Fruit fly (Drosophila melanogaster) whole organism, embryonic: Measurements from ENCODE around the gene Patr-1.

Source experiments
- BEAF-32 ChIP-seq: fragments of 200-800 bp; sonication (Bioruptor generic); optimal IDR thresholded peaks from 3 replicates; lab custom pipeline; 2017; ENCODE audit warnings: missing biosample characterization, missing genetic modification characterization, mild to moderate bottlenecking, moderate library complexity, missing genetic modification reagents
- CG14441 ChIP-seq: fragments of 200-800 bp; sonication (Bioruptor generic); IDR thresholded peaks from 2 replicates; pipeline ENCODE4 v1.3.6; 2022; ENCODE audit warnings: missing biosample characterization, missing genetic modification characterization
- CG14710 ChIP-seq: fragments of 200-800 bp; sonication (Bioruptor generic); optimal IDR thresholded peaks from 3 replicates; lab custom pipeline; 2019; ENCODE audit warnings: missing biosample characterization, mild to moderate bottlenecking, missing genetic modification characterization, moderate library complexity
- CG15269 ChIP-seq: fragments of 200-800 bp; sonication (Bioruptor generic); optimal IDR thresholded peaks from 2 replicates; lab custom pipeline; 2018; ENCODE audit warnings: missing biosample characterization, mild to moderate bottlenecking, missing genetic modification characterization, moderate library complexity
- CG1603 ChIP-seq: fragments of 200-800 bp; sonication (Bioruptor generic); optimal IDR thresholded peaks from 2 replicates; lab custom pipeline; 2019; ENCODE audit warnings: missing biosample characterization, mild to moderate bottlenecking, missing genetic modification characterization, moderate library complexity
- CG31365 ChIP-seq: fragments of 200-800 bp; sonication (Bioruptor generic); optimal IDR thresholded peaks from 2 replicates; lab custom pipeline; 2018; ENCODE audit warnings: missing biosample characterization, mild to moderate bottlenecking, missing genetic modification characterization
- CG3281 ChIP-seq: fragments of 200-800 bp; sonication (Bioruptor generic); optimal IDR thresholded peaks from 3 replicates; lab custom pipeline; 2017; ENCODE audit warnings: missing biosample characterization, mild to moderate bottlenecking, missing genetic modification characterization
- CG34422 ChIP-seq: fragments of 200-800 bp; sonication (Bioruptor generic); IDR thresholded peaks from 3 replicates; pipeline ENCODE4 v1.3.6; 2022; ENCODE audit warnings: missing biosample characterization, missing genetic modification characterization
- CG43689 ChIP-seq: fragments of 200-800 bp; sonication (Bioruptor generic); IDR thresholded peaks from 2 replicates; pipeline ENCODE4 v1.3.6; 2022; ENCODE audit warnings: missing biosample characterization, missing genetic modification characterization
- CG4820 ChIP-seq: fragments of 200-800 bp; sonication (Bioruptor generic); optimal IDR thresholded peaks from 3 replicates; lab custom pipeline; 2016; ENCODE audit warnings: missing biosample characterization, missing genetic modification characterization
- CG7745 ChIP-seq: fragments of 200-800 bp; sonication (Bioruptor generic); optimal IDR thresholded peaks from 2 replicates; lab custom pipeline; 2018; ENCODE audit warnings: missing biosample characterization, mild to moderate bottlenecking, missing genetic modification characterization, moderate library complexity
- CG7786 ChIP-seq: fragments of 200-800 bp; sonication (Bioruptor generic); optimal IDR thresholded peaks from 2 replicates; lab custom pipeline; 2016; ENCODE audit warnings: missing biosample characterization, missing genetic modification characterization
- CG8478 ChIP-seq: fragments of >200 bp; optimal IDR thresholded peaks from 2 replicates; lab custom pipeline; 2018
- CkIIα-i1 ChIP-seq: fragments of 200-800 bp; sonication (Bioruptor generic); IDR thresholded peaks from 2 replicates; pipeline ENCODE4 v1.3.6; 2022; ENCODE audit warnings: missing biosample characterization, missing genetic modification characterization
- Dp ChIP-seq: fragments of 200-800 bp; sonication (Bioruptor generic); optimal IDR thresholded peaks from 2 replicates; lab custom pipeline; 2018; ENCODE audit warnings: missing biosample characterization, mild to moderate bottlenecking, missing genetic modification characterization, moderate library complexity
- Gug ChIP-seq: fragments of 200-800 bp; sonication (Bioruptor generic); IDR thresholded peaks from 4 replicates; pipeline ENCODE4 v1.3.6; 2022; ENCODE audit warnings: missing biosample characterization, missing genetic modification characterization
- H15 ChIP-seq: fragments of 200-800 bp; sonication (Bioruptor generic); IDR thresholded peaks from 3 replicates; pipeline ENCODE4 v1.3.6; 2022; ENCODE audit warnings: missing biosample characterization, missing genetic modification characterization
- H2.0 ChIP-seq: fragments of 200-800 bp; sonication (Bioruptor generic); IDR thresholded peaks from 2 replicates; pipeline ENCODE4 v1.3.6; 2022; ENCODE audit warnings: missing biosample characterization, missing genetic modification characterization
- HLH3B ChIP-seq: fragments of 200-800 bp; sonication (Bioruptor generic); IDR thresholded peaks from 2 replicates; pipeline ENCODE4 v1.3.6; 2022; ENCODE audit warnings: missing biosample characterization, missing genetic modification characterization
- Hand ChIP-seq: fragments of 200-800 bp; sonication (Bioruptor generic); optimal IDR thresholded peaks from 2 replicates; lab custom pipeline; 2017; ENCODE audit warnings: mild to moderate bottlenecking, missing biosample characterization, missing genetic modification reagents, missing genetic modification characterization
- Med ChIP-seq: fragments of 200-800 bp; sonication (Bioruptor generic); peaks from one replicate; lab custom pipeline; 2016; ENCODE audit warnings: missing biosample characterization, missing genetic modification characterization, mild to moderate bottlenecking, inconsistent platforms, moderate library complexity
- Mes4 ChIP-seq: fragments of 200-800 bp; sonication (Bioruptor generic); optimal IDR thresholded peaks from 2 replicates; lab custom pipeline; 2016; ENCODE audit warnings: missing biosample characterization, missing genetic modification characterization
- NC2α ChIP-seq: fragments of 200-800 bp; sonication (Bioruptor generic); optimal IDR thresholded peaks from 2 replicates; lab custom pipeline; 2016; ENCODE audit warnings: missing biosample characterization, missing genetic modification characterization
- NK7.1 ChIP-seq: fragments of 200-800 bp; sonication (Bioruptor generic); optimal IDR thresholded peaks from 3 replicates; lab custom pipeline; 2016; ENCODE audit warnings: missing biosample characterization, missing genetic modification characterization
- Rfx ChIP-seq: fragments of 200-800 bp; sonication (Bioruptor generic); IDR thresholded peaks from 2 replicates; pipeline ENCODE4 v1.3.6; 2022; ENCODE audit warnings: missing biosample characterization, missing genetic modification characterization
- Six4 ChIP-seq: fragments of 200-800 bp; sonication (Bioruptor generic); optimal IDR thresholded peaks from 2 replicates; lab custom pipeline; 2016; ENCODE audit warnings: missing biosample characterization, missing genetic modification characterization
- Sox102F ChIP-seq: fragments of 200-800 bp; sonication (Bioruptor generic); optimal IDR thresholded peaks from 2 replicates; lab custom pipeline; 2018; ENCODE audit warnings: missing biosample characterization, mild to moderate bottlenecking, missing genetic modification characterization, moderate library complexity
- Stat92E ChIP-seq, 3 experiments: fragments of >200 bp in 2 of 3; fragments of 200-800 bp in 1 of 3; sonication (Bioruptor generic) in 1 of 3; optimal IDR thresholded peaks; 2 replicates each; lab custom pipeline; 2017 to 2019; ENCODE audit warnings: missing biosample characterization in 3 of 3, missing genetic modification characterization in 3 of 3, mild to moderate bottlenecking in 1 of 3, moderate library complexity in 1 of 3
- abd-A ChIP-seq: fragments of 200-800 bp; sonication (Bioruptor generic); optimal IDR thresholded peaks from 3 replicates; lab custom pipeline; 2019; ENCODE audit warnings: missing biosample characterization, mild to moderate bottlenecking, missing genetic modification characterization, moderate library complexity
- ara ChIP-seq: fragments of 200-800 bp; sonication (Bioruptor generic); IDR thresholded peaks from 2 replicates; pipeline ENCODE4 v1.3.6; 2022; ENCODE audit warnings: missing biosample characterization, missing genetic modification characterization
- dan ChIP-seq: fragments of 200-800 bp; sonication (Bioruptor generic); IDR thresholded peaks from 2 replicates; pipeline ENCODE4 v1.3.6; 2022; ENCODE audit warnings: missing biosample characterization, missing genetic modification characterization
- gcm2 ChIP-seq: fragments of 200-800 bp; sonication (Bioruptor generic); optimal IDR thresholded peaks from 2 replicates; lab custom pipeline; 2016; ENCODE audit warnings: missing biosample characterization, missing genetic modification characterization
- grn ChIP-seq: fragments of 200-800 bp; sonication (Bioruptor generic); optimal IDR thresholded peaks from 3 replicates; lab custom pipeline; 2017; ENCODE audit warnings: missing biosample characterization, missing genetic modification characterization
- hkb ChIP-seq, 2 experiments: fragments of 200-800 bp in 1 of 2; fragments of >200 bp in 1 of 2; sonication (Bioruptor generic) in 1 of 2; IDR thresholded peaks in 1 of 2; optimal IDR thresholded peaks in 1 of 2; 2 replicates each; pipeline versions ENCODE4 v1.3.6 to Lab custom; 2017 to 2022; ENCODE audit warnings: missing biosample characterization in 1 of 2, missing genetic modification characterization in 1 of 2
- ind ChIP-seq: fragments of 200-800 bp; sonication (Bioruptor generic); optimal IDR thresholded peaks from 3 replicates; lab custom pipeline; 2016; ENCODE audit warnings: missing biosample characterization, missing genetic modification characterization
- insv ChIP-seq, 2 experiments: fragments of 200-800 bp; sonication (Bioruptor generic); optimal IDR thresholded peaks; 3 replicates each; lab custom pipeline; 2016 to 2018; ENCODE audit warnings: missing biosample characterization in 2 of 2, missing genetic modification characterization in 2 of 2
- klu ChIP-seq: fragments of 200-800 bp; sonication (Bioruptor generic); IDR thresholded peaks from 2 replicates; pipeline ENCODE4 v1.3.6; 2022; ENCODE audit warnings: missing biosample characterization, missing genetic modification characterization
- luna ChIP-seq: fragments of 200-800 bp; sonication (Bioruptor generic); optimal IDR thresholded peaks from 2 replicates; lab custom pipeline; 2016; ENCODE audit warnings: missing biosample characterization, missing genetic modification characterization
- oc ChIP-seq: fragments of 200-800 bp; sonication (Bioruptor generic); optimal IDR thresholded peaks from 2 replicates; lab custom pipeline; 2018; ENCODE audit warnings: missing biosample characterization, mild to moderate bottlenecking, missing genetic modification characterization, moderate library complexity
- otp ChIP-seq: fragments of 200-800 bp; sonication (Bioruptor generic); IDR thresholded peaks from 3 replicates; pipeline ENCODE4, ENCODE4 v1.3.6; 2022; ENCODE audit warnings: missing biosample characterization, missing genetic modification characterization
- rib ChIP-seq: fragments of 200-800 bp; sonication (Bioruptor generic); IDR thresholded peaks from 2 replicates; pipeline ENCODE4 v1.3.6; 2022; ENCODE audit warnings: missing biosample characterization, missing genetic modification characterization
- schlank ChIP-seq: fragments of 200-800 bp; sonication (Bioruptor generic); optimal IDR thresholded peaks from 2 replicates; lab custom pipeline; 2018; ENCODE audit warnings: missing biosample characterization, mild to moderate bottlenecking, missing genetic modification characterization
- seq ChIP-seq: fragments of 200-800 bp; sonication (Bioruptor generic); IDR thresholded peaks from 2 replicates; pipeline ENCODE4 v1.3.6; 2022; ENCODE audit warnings: missing biosample characterization, missing genetic modification characterization
- sna ChIP-seq: fragments of 200-800 bp; sonication (Bioruptor generic); IDR thresholded peaks from 2 replicates; pipeline ENCODE4 v1.3.6; 2022; ENCODE audit warnings: missing biosample characterization, missing genetic modification characterization; ENCODE audit not compliant: partially characterized antibody
- sr ChIP-seq: fragments of 200-800 bp; sonication (Bioruptor generic); IDR thresholded peaks from 3 replicates; pipeline ENCODE4 v1.3.6; 2022; ENCODE audit warnings: missing biosample characterization, missing genetic modification characterization
- stwl ChIP-seq: fragments of 200-800 bp; sonication (Bioruptor generic); optimal IDR thresholded peaks from 3 replicates; lab custom pipeline; 2018; ENCODE audit warnings: missing biosample characterization, mild to moderate bottlenecking, missing genetic modification characterization, moderate library complexity
- tap ChIP-seq: fragments of 200-800 bp; optimal IDR thresholded peaks from 3 replicates; lab custom pipeline; 2019; ENCODE audit warnings: missing biosample characterization, mild to moderate bottlenecking, missing genetic modification characterization, moderate library complexity
- twi ChIP-seq: fragments of 200-800 bp; optimal IDR thresholded peaks from 2 replicates; lab custom pipeline; 2019; ENCODE audit warnings: missing biosample characterization, mild to moderate bottlenecking, missing genetic modification characterization, moderate library complexity
- wdn ChIP-seq: fragments of 200-800 bp; sonication (Bioruptor generic); IDR thresholded peaks from 2 replicates; pipeline ENCODE4 v1.3.6; 2022; ENCODE audit warnings: missing biosample characterization, missing genetic modification characterization

The Patr-1 gene

dm6 chr3R:17053415-17054177, 10.2 kb downstream of the Patr-1 start, which contains the start of gene Dad (continued):
- TF ChIP-seq CG3281 (GFP tag; lab: Kevin White, UChicago) (no peak), CG31365 (tag; lab: Kevin White, UChicago) (peak; percentile 36), wdn (GFP tag; lab: Robert Waterston, UW) (no peak), CG7786 (GFP tag; lab: Kevin White, UChicago) (no peak), CG14710 (tag; lab: Kevin White, UChicago) (no peak), CG7745 (tag; lab: Kevin White, UChicago) (no peak), hkb (optimal IDR thresholded peaks at IDR 0.05; lab: Kevin White, UChicago) (no peak), hkb (GFP tag; IDR thresholded peaks at IDR 0.05; lab: Robert Waterston, UW) (peak; percentile 29; the same call in 1 of the 2 replicates), abd-A (tag; lab: Kevin White, UChicago) (peak; percentile 67), HLH3B (GFP tag; lab: Robert Waterston, UW) (0 out of 2 replicates have a peak, but pooled peaks have one; percentile 8), CG1603 (tag; lab: Kevin White, UChicago) (peak; percentile 12), Med (GFP tag; lab: Kevin White, UChicago) (peak; percentile 77), ind (GFP tag; lab: Kevin White, UChicago) (no peak), CkIIα-i1 (GFP tag; lab: Robert Waterston, UW) (no peak), grn (no peak), otp (GFP tag; lab: Robert Waterston, UW) (0 out of 3 replicates have a peak, but pooled peaks have one; percentile 37), gcm2 (GFP tag; lab: Kevin White, UChicago) (no peak), Dp (GFP tag; lab: Kevin White, UChicago) (peak; percentile 96), sr (GFP tag; lab: Robert Waterston, UW) (no peak; the same call in 1 of the 3 replicates), tap (tag; lab: Kevin White, UChicago) (no peak), stwl (tag; lab: Kevin White, UChicago) (peak; percentile 92), NK7.1 (no peak), dan (GFP tag; lab: Robert Waterston, UW) (no peak), BEAF-32 (GFP tag; lab: Kevin White, UChicago) (peak; percentile 1), Sox102F (GFP tag; lab: Kevin White, UChicago) (no peak), oc (tag; lab: Kevin White, UChicago) (no peak), rib (GFP tag; lab: Robert Waterston, UW) (0 out of 2 replicates have a peak, but pooled peaks have one; percentile 16), ara (GFP tag; lab: Robert Waterston, UW) (0 out of 2 replicates have a peak, but pooled peaks have one; percentile 20), Six4 (no peak), CG4820 (GFP tag; lab: Kevin White, UChicago) (no peak), CG8478 (lab: Kevin White, UChicago) (no peak), CG15269 (tag; lab: Kevin White, UChicago) (peak; percentile 17), CG43689 (no peak), sna (GFP tag; lab: Robert Waterston, UW) (0 out of 2 replicates have a peak, but pooled peaks have one; percentile 24), H15 (GFP tag; lab: Robert Waterston, UW) (no peak), Rfx (GFP tag; lab: Robert Waterston, UW) (peak; percentile 19; the same call in 1 of the 2 replicates), seq (GFP tag; lab: Robert Waterston, UW) (no peak), klu (no peak; the same call in 1 of the 2 replicates), Hand (peak; percentile 65), H2.0 (GFP tag; lab: Robert Waterston, UW) (no peak), twi (tag; lab: Kevin White, UChicago) (no peak), NC2α (GFP tag; lab: Kevin White, UChicago) (peak; percentile 5), Mes4 (GFP tag; lab: Kevin White, UChicago) (no peak), luna (GFP tag; lab: Kevin White, UChicago) (no peak), CG14441 (GFP tag; lab: Robert Waterston, UW) (no peak), CG34422 (peak; percentile 48; the same call in 1 of the 3 replicates), schlank (no peak), insv (GFP tag; optimal IDR thresholded peaks at IDR 0.05; lab: Kevin White, UChicago) (no peak), Stat92E (GFP tag; optimal IDR thresholded peaks at IDR 0.05; lab: Kevin White, UChicago) (peak in 1 of 3 experiments; percentile 52), Gug (GFP tag; lab: Robert Waterston, UW) (no peak)
